Worm (Caenorhabditis elegans): ENCODE results near the gene sms-1.

Gene sms-1

ce11 chrIV:11452928-11453327, 45.0 kb downstream of the sms-1 start:
- TF ChIP-seq zip-8 (tag; optimal IDR thresholded peaks at IDR 0.05) (no peak), nhr-2 (tag; optimal IDR thresholded peaks at IDR 0.05) (no peak), ceh-39 (tag; optimal IDR thresholded peaks at IDR 0.05) (no peak), nhr-12 (tag; optimal IDR thresholded peaks at IDR 0.05) (no peak), nhr-76 (tag; optimal IDR thresholded peaks at IDR 0.05) (no peak), sem-2 (GFP tag; optimal IDR thresholded peaks at IDR 0.05) (no peak), mep-1 (tag; optimal IDR thresholded peaks at IDR 0.05) (no peak), tbx-8 (GFP tag; optimal IDR thresholded peaks at IDR 0.05) (no peak)

DNA sequence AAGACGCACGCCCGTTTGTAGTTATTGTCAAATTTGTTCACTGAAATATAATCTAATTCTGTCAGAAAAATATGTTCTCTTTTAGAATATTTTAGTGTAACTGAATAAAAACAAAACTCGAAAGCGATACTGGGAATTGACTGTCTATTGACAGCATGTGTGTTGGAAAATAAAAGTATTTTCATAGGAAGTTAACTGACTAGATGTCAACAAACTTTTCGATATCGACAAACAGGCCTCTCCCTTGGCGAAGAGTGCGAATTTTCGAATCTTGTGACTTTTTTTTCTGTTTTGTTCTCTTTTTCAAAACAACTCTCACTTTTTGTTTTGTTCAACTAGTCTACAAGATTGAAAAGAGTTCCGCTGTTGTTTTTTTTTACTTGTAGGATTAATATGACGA, 59.7 kb downstream of the sms-1 start:
- TF ChIP-seq bed-3 (GFP tag; optimal IDR thresholded peaks at IDR 0.05) (no peak), lsy-2 (tag; optimal IDR thresholded peaks at IDR 0.05) (no peak), sptf-1 (tag; optimal IDR thresholded peaks at IDR 0.05) (no peak), nhr-2 (tag; optimal IDR thresholded peaks at IDR 0.05) (no peak), tbx-8 (GFP tag; optimal IDR thresholded peaks at IDR 0.05) (no peak), ceh-83 (GFP tag; optimal IDR thresholded peaks at IDR 0.05) (no peak), nhr-76 (tag; optimal IDR thresholded peaks at IDR 0.05) (no peak), mls-2 (tag; optimal IDR thresholded peaks at IDR 0.05) (no peak), drap-1 (GFP tag; optimal IDR thresholded peaks at IDR 0.05) (no peak), lin-13 (tag; optimal IDR thresholded peaks at IDR 0.05) (no peak), lin-32 (GFP tag; optimal IDR thresholded peaks at IDR 0.05) (no peak), ceh-43 (GFP tag; optimal IDR thresholded peaks at IDR 0.05) (no peak), M03D4.4 (tag; optimal IDR thresholded peaks at IDR 0.05) (no peak)

DNA sequence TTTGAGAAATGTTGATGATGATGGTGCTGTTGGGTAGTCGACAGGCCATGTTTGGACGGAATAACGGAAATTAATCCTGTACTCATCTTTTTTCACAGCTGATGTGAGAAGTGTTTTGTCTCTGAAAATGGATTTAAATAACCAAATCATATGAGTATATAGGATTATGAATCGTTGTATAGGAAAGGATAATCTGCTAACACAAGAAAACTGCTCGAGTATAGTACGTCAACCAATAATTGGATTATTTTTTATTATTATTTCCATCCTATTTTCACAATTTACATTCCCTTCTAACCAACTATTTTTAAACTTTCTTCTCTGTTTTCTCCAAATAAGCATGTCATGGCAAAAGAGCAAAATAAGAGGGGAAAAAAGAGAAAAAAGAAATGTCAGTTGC, 62.2 kb downstream of the sms-1 start:
- TF ChIP-seq ces-1 (GFP tag; optimal IDR thresholded peaks at IDR 0.05) (peak; percentile 46), nhr-28 (tag; optimal IDR thresholded peaks at IDR 0.05) (no peak)

DNA sequence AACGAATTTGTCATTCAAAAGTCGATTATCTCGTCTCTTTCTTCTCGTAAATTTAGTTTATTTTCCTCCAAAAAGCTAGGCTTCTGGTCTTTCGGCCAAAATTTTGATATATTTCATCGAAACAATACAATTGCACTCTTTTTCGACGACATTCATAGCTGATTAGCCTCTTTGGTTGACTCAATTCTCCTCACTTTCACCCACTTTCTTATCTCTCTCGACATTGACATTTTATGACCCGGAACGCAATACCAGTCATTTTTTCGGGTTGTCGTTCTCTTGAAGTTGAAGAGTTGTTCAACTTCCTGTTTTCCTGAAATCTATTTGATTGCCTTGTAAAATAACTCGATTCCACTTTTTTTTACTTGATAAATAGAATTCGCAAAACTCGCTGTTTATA, 63.4 kb downstream of the sms-1 start:
- TF ChIP-seq unc-120 (tag; optimal IDR thresholded peaks at IDR 0.05; ENCODE audit: poor library complexity, severe bottlenecking) (no peak), ces-1 (GFP tag; optimal IDR thresholded peaks at IDR 0.05) (peak; percentile 39), tbx-8 (GFP tag; optimal IDR thresholded peaks at IDR 0.05) (no peak), bed-3 (GFP tag; optimal IDR thresholded peaks at IDR 0.05) (no peak), cnd-1 (tag; optimal IDR thresholded peaks at IDR 0.05) (no peak)

DNA sequence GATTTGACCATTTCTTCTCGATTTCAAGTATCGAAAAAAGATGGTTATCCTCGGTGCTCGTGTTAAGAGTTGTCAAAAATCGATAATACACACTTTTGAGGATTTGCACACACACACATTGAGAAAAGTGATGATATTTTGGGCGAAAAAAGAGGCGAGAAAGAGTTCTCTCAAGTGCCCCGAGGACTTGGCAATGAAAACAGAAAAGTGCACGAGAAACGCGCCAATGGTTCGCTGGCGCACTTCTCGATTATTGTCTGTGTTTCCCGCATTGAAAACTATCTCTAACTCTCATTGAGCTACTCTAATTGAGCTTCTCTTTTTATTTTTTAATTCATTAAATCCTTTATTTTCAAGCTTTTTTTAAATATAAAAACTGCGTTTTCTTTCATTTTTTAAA, 64.3 kb downstream of the sms-1 start:
- no peak for TF ChIP-seq cnd-1 (tag; optimal IDR thresholded peaks at IDR 0.05)
- TF ChIP-seq nhr-28 (tag; optimal IDR thresholded peaks at IDR 0.05) = no peak
- TF ChIP-seq mls-2 (tag; optimal IDR thresholded peaks at IDR 0.05) = no peak
- no peak for TF ChIP-seq ceh-43 (GFP tag; optimal IDR thresholded peaks at IDR 0.05)
- TF ChIP-seq M03D4.4 (tag; optimal IDR thresholded peaks at IDR 0.05) = no peak
- TF ChIP-seq lsy-2 (tag; optimal IDR thresholded peaks at IDR 0.05) = peak; percentile 53
- no peak for TF ChIP-seq ceh-39 (tag; optimal IDR thresholded peaks at IDR 0.05)
- no peak for TF ChIP-seq blmp-1 (tag; optimal IDR thresholded peaks at IDR 0.05)
- no peak for TF ChIP-seq nhr-2 (tag; optimal IDR thresholded peaks at IDR 0.05)
- TF ChIP-seq unc-120 (tag; optimal IDR thresholded peaks at IDR 0.05; ENCODE audit: poor library complexity, severe bottlenecking) = no peak
- TF ChIP-seq drap-1 (GFP tag; optimal IDR thresholded peaks at IDR 0.05) = no peak
- peak; percentile 28 for TF ChIP-seq hlh-1 (tag; optimal IDR thresholded peaks at IDR 0.05)
- TF ChIP-seq snpc-4 (tag; optimal IDR thresholded peaks at IDR 0.05) = no peak
- peak; percentile 39 for TF ChIP-seq ztf-11 (tag; optimal IDR thresholded peaks at IDR 0.05)
- no peak for TF ChIP-seq sptf-1 (tag; optimal IDR thresholded peaks at IDR 0.05)
- no peak for TF ChIP-seq unc-62 (GFP tag; optimal IDR thresholded peaks at IDR 0.05)
- TF ChIP-seq bed-3 (GFP tag; optimal IDR thresholded peaks at IDR 0.05) = no peak
- peak; percentile 68 for TF ChIP-seq nhr-237 (tag; optimal IDR thresholded peaks at IDR 0.05)
- TF ChIP-seq ham-2 (GFP tag; optimal IDR thresholded peaks at IDR 0.05) = no peak
- TF ChIP-seq ceh-83 (GFP tag; optimal IDR thresholded peaks at IDR 0.05) = no peak
- no peak for TF ChIP-seq mab-5 (tag; optimal IDR thresholded peaks at IDR 0.05)
- TF ChIP-seq mep-1 (tag; optimal IDR thresholded peaks at IDR 0.05) = peak; percentile 47
- no peak for TF ChIP-seq elt-1 (tag; optimal IDR thresholded peaks at IDR 0.05; ENCODE audit: borderline replicate concordance, insufficient read depth)
- peak; percentile 26 for TF ChIP-seq lin-13 (tag; optimal IDR thresholded peaks at IDR 0.05)
- no peak for TF ChIP-seq flh-1 (GFP tag; optimal IDR thresholded peaks at IDR 0.05)
- TF ChIP-seq nhr-12 (tag; optimal IDR thresholded peaks at IDR 0.05) = no peak
- no peak for TF ChIP-seq nhr-76 (tag; optimal IDR thresholded peaks at IDR 0.05)
- TF ChIP-seq lin-32 (GFP tag; optimal IDR thresholded peaks at IDR 0.05) = no peak
- TF ChIP-seq elt-3 (tag; optimal IDR thresholded peaks at IDR 0.05) = no peak
- TF ChIP-seq unc-39 (tag; optimal IDR thresholded peaks at IDR 0.05) = no peak
- TF ChIP-seq sem-2 (GFP tag; optimal IDR thresholded peaks at IDR 0.05) = no peak
- peak; percentile 61 for TF ChIP-seq pha-4 (tag; optimal IDR thresholded peaks at IDR 0.05)
- TF ChIP-seq zip-8 (tag; optimal IDR thresholded peaks at IDR 0.05) = no peak
- no peak for TF ChIP-seq tbx-8 (GFP tag; optimal IDR thresholded peaks at IDR 0.05)
- peak; percentile 50 for TF ChIP-seq ces-1 (GFP tag; optimal IDR thresholded peaks at IDR 0.05)
